Worm (Caenorhabditis elegans): ENCODE data around the gene clpr-2.

Gene clpr-2

ce11 chrII:1258634-1259033, at the start of gene clpr-2:
TSS of gene clpr-2 (plus strand) at chrII:1258934.
- TF ChIP-seq bed-1 (GFP tag; IDR thresholded peaks at IDR 0.05) (no peak), pha-4 (tag; optimal IDR thresholded peaks at IDR 0.05) (no peak), ceh-40 (GFP tag; IDR thresholded peaks at IDR 0.05) (no peak), athp-1 (tag; optimal IDR thresholded peaks at IDR 0.05) (no peak), Y95B8A.8 (GFP tag; IDR thresholded peaks at IDR 0.05) (no peak), ztf-26 (tag; optimal IDR thresholded peaks at IDR 0.05) (no peak), madf-3 (GFP tag; IDR thresholded peaks at IDR 0.05) (no peak), lir-1 (GFP tag; conservative IDR thresholded peaks at IDR 0.05) (no peak), K11D2.4 (GFP tag; IDR thresholded peaks at IDR 0.05) (no peak), tlf-1 (GFP tag; optimal IDR thresholded peaks at IDR 0.05) (no peak), hlh-26 (GFP tag; conservative IDR thresholded peaks at IDR 0.05) (no peak), cebp-2 (GFP tag; IDR thresholded peaks at IDR 0.05) (no peak), ceh-100 (GFP tag; IDR thresholded peaks at IDR 0.05) (no peak), ztf-28 (GFP tag; IDR thresholded peaks at IDR 0.05) (no peak), mxl-1 (tag; optimal IDR thresholded peaks at IDR 0.05) (no peak), F57A8.1 (GFP tag; optimal IDR thresholded peaks at IDR 0.05) (no peak)

- no peak for TF ChIP-seq ztf-22 (GFP tag; optimal IDR thresholded peaks at IDR 0.05)
- TF ChIP-seq ceh-91 (GFP tag; IDR thresholded peaks at IDR 0.05): no peak
Measured at ce11 chrII:1214627-1215026, 44.1 kb upstream of the clpr-2 start.

- TF ChIP-seq hmg-1.2 (GFP tag; IDR thresholded peaks at IDR 0.05) (peak; percentile 87), hrde-1 (tag; optimal IDR thresholded peaks at IDR 0.05; ENCODE audit: borderline replicate concordance) (no peak)
Measured at ce11 chrII:1217269-1217668, 41.5 kb upstream of the clpr-2 start.

- TF ChIP-seq zfh-2 (GFP tag; conservative IDR thresholded peaks at IDR 0.05): peak; percentile 72
- TF ChIP-seq tlf-1 (GFP tag; optimal IDR thresholded peaks at IDR 0.05): no peak
Measured at ce11 chrII:1228943-1229342, 29.8 kb upstream of the clpr-2 start.

ce11 chrII:1232967-1233366, 25.8 kb upstream of the clpr-2 start:
- TF ChIP-seq F39B2.1 (GFP tag; IDR thresholded peaks at IDR 0.05) (no peak), mxl-1 (tag; optimal IDR thresholded peaks at IDR 0.05) (no peak), hrde-1 (tag; optimal IDR thresholded peaks at IDR 0.05; ENCODE audit: borderline replicate concordance) (no peak), ceh-27 (GFP tag; optimal IDR thresholded peaks at IDR 0.05) (no peak), cebp-1 (GFP tag; IDR thresholded peaks at IDR 0.05) (no peak), cebp-1 (tag; optimal IDR thresholded peaks at IDR 0.05) (no peak), lin-54 (GFP tag; optimal IDR thresholded peaks at IDR 0.05) (no peak), let-607 (tag; optimal IDR thresholded peaks at IDR 0.05) (no peak), lin-40 (tag; optimal IDR thresholded peaks at IDR 0.05) (no peak)

ce11 chrII:1234971-1235370, 23.8 kb upstream of the clpr-2 start:
- TF ChIP-seq Y53G8AR.9 (GFP tag; conservative IDR thresholded peaks at IDR 0.05): no peak
- TF ChIP-seq ztf-22 (GFP tag; optimal IDR thresholded peaks at IDR 0.05): no peak
- no peak for TF ChIP-seq nhr-90 (tag; optimal IDR thresholded peaks at IDR 0.05)
- no peak for TF ChIP-seq mcd-1 (GFP tag; IDR thresholded peaks at IDR 0.05)
- no peak for TF ChIP-seq atf-7 (tag; optimal IDR thresholded peaks at IDR 0.05)
- no peak for TF ChIP-seq efl-1 (GFP tag; optimal IDR thresholded peaks at IDR 0.05)
- no peak for TF ChIP-seq ztf-18 (tag; optimal IDR thresholded peaks at IDR 0.05)
- TF ChIP-seq dox-1 (GFP tag; IDR thresholded peaks at IDR 0.05): no peak
- no peak for TF ChIP-seq lin-26 (GFP tag; IDR thresholded peaks at IDR 0.05)
- no peak for TF ChIP-seq ZK185.1 (tag; optimal IDR thresholded peaks at IDR 0.05; ENCODE audit: poor library complexity, severe bottlenecking)
- TF ChIP-seq hmg-1.2 (GFP tag; IDR thresholded peaks at IDR 0.05): no peak
- no peak for TF ChIP-seq tbx-9 (tag; optimal IDR thresholded peaks at IDR 0.05; ENCODE audit: borderline replicate concordance)
- no peak for TF ChIP-seq pha-4 (tag; optimal IDR thresholded peaks at IDR 0.05)
- no peak for TF ChIP-seq madf-3 (GFP tag; IDR thresholded peaks at IDR 0.05)
- no peak for TF ChIP-seq sea-2 (GFP tag; IDR thresholded peaks at IDR 0.05)
- no peak for TF ChIP-seq ztf-3 (GFP tag; optimal IDR thresholded peaks at IDR 0.05)
- no peak for TF ChIP-seq sdz-38 (tag; optimal IDR thresholded peaks at IDR 0.05)
- TF ChIP-seq somi-1 (GFP tag; optimal IDR thresholded peaks at IDR 0.05): no peak

Measured in whole organism, young adult.